Worm (Caenorhabditis elegans): ENCODE results near the gene cdr-3.

DNA sequence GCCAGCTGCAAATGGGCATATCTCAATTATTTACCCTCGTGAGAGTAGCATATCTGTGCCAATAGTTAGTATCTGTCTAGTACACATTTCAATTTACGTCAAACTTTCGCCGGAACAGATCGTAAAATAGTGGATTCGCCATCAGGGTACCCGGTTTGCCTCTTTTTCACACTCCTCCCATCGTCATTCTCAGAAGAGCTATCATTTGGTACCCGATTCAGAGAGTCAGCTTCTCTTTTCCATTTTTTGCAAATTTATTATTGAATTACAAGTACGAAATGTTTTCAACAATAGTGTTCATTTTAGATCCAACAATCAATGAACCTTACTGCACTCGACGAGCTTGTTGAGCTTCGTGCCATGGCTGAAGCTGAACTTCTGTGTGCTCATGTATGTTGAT is 11.9 kb upstream of the cdr-3 start, which contains the start of gene C54D10.5:
- no peak for TF ChIP-seq med-1 (GFP tag; optimal IDR thresholded peaks at IDR 0.05; ENCODE audit: insufficient read depth)
- TF ChIP-seq flt-1 (GFP tag; IDR thresholded peaks at IDR 0.05) = no peak
- no peak for TF ChIP-seq tab-1 (GFP tag; IDR thresholded peaks at IDR 0.05)
- TF ChIP-seq T22C8.4 (GFP tag; IDR thresholded peaks at IDR 0.05) = no peak
- no peak for TF ChIP-seq ref-1 (GFP tag; conservative IDR thresholded peaks at IDR 0.05)
- TF ChIP-seq klf-2 (GFP tag; conservative IDR thresholded peaks at IDR 0.05) = no peak
- no peak for TF ChIP-seq ztf-23 (GFP tag; IDR thresholded peaks at IDR 0.05)
- no peak for TF ChIP-seq cog-1 (tag; optimal IDR thresholded peaks at IDR 0.05)
